Worm (Caenorhabditis elegans) whole organism, L2 larva: ENCODE data around the gene H12D21.6.

ENCODE experiments used
- ama-1 ChIP-seq: fragments of 150-350 bp; optimal IDR thresholded peaks from 2 replicates; lab custom pipeline; 2018; ENCODE audit warnings: inconsistent platforms
- snpc-4 ChIP-seq: fragments of 150-350 bp; optimal IDR thresholded peaks from 2 replicates; lab custom pipeline; 2014; ENCODE audit warnings: missing biosample characterization, missing genetic modification characterization
- zag-1 ChIP-seq: fragments of 150-350 bp; optimal IDR thresholded peaks from 2 replicates; lab custom pipeline; 2014; ENCODE audit warnings: missing biosample characterization, missing genetic modification characterization

ce11 chrV:14858503-14858902 lies 39.1 kb downstream of the H12D21.6 start, which contains the start of gene npr-13:
- no peak for TF ChIP-seq ama-1 (lab: Kevin White, UChicago)
- TF ChIP-seq snpc-4 (tag; lab: Kevin White, UChicago): no peak
- no peak for TF ChIP-seq zag-1 (tag; lab: Kevin White, UChicago)
